Fruit fly (Drosophila melanogaster): ENCODE results near the gene Diedel3.

The Diedel3 gene

DNA sequence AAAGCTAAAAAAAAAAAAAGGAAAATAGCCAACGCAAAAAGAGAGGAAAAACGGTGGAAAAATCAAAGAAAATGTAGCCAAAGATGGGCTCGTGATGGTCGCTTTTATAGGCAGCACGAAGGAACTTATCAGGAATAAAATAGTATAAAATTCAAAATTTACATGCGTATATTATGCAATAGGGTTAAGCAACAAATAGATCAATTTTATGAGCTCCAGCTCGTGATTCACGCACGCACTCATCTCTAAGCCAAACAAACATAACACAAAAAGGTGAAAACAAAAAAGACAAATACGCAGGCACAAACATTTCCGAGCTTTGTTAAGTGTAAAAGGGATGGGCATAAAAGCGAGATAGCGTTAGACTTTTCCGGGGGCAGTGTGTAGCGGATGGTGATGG lies 41.4 kb upstream of the Diedel3 start (continued):
- TF ChIP-seq CG10631 (GFP tag; optimal IDR thresholded peaks at IDR 0.05) = peak; percentile 32
- no peak for TF ChIP-seq fd85E (GFP tag; optimal IDR thresholded peaks at IDR 0.05)
- peak; percentile 83 for TF ChIP-seq CG8119 (GFP tag; IDR thresholded peaks at IDR 0.05)
- no peak for TF ChIP-seq Hr38 (GFP tag; optimal IDR thresholded peaks at IDR 0.05)
- no peak for TF ChIP-seq fd59A (GFP tag; optimal IDR thresholded peaks at IDR 0.05)
- no peak for TF ChIP-seq Sox15 (GFP tag; optimal IDR thresholded peaks at IDR 0.05)
- no peak for TF ChIP-seq CG16779 (tag; optimal IDR thresholded peaks at IDR 0.05)
- TF ChIP-seq Met (GFP tag; optimal IDR thresholded peaks at IDR 0.05) = no peak
- no peak for TF ChIP-seq CG11762 (GFP tag; optimal IDR thresholded peaks at IDR 0.05; ENCODE audit: insufficient read depth)
- TF ChIP-seq CG6792 (GFP tag; optimal IDR thresholded peaks at IDR 0.05) = no peak
- peak; percentile 36; the same call in 1 of the 2 replicates for TF ChIP-seq Gug (GFP tag; IDR thresholded peaks at IDR 0.05)
- TF ChIP-seq acj6 (GFP tag; optimal IDR thresholded peaks at IDR 0.05) = no peak
- TF ChIP-seq Eip75B (GFP tag; optimal IDR thresholded peaks at IDR 0.05) = no peak
- peak; percentile 1 for TF ChIP-seq Hr39 (GFP tag; optimal IDR thresholded peaks at IDR 0.05)
- TF ChIP-seq Eip78C (GFP tag) = peak; percentile 75
- no peak for TF ChIP-seq CG11902 (GFP tag; optimal IDR thresholded peaks at IDR 0.05)

DNA sequence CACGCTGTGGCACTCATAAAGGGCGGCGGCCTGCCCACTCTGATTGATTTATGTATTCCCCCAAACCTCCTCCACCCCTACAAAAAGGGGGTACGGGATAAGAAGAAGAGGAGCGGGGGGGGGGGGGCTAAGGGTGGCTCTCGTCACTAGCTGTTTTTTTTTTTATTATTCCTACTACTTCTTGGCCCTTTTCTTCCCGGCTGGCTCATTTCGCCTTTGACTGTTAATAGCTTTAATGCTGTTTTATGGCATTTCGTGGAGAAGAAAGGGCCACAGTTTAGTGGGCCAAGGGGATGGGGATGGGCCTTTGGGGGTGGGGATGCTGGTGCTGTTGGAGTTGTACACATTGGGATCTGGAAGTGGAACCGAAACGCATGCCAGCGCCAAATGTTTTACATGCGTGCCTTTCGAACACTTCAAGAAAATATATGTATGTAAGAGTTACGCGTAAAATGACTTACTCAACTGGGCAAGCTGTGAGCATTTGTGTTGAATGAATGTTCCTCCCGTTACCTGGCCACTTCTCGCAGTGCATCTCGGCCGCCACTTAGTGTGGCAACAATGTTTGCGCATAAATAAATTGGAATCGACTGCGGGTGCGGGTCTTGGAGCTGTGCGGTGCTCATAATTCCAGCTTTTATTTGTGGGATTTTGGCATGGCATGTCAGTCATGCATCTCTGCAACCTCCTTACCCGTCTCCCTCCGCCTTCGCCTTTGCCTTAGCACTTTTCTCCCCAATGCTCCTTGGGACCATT lies 39.9 kb upstream of the Diedel3 start:
- TF ChIP-seq CG3032 (tag; optimal IDR thresholded peaks at IDR 0.05) (no peak), CG16779 (tag; optimal IDR thresholded peaks at IDR 0.05) (no peak), Met (GFP tag; optimal IDR thresholded peaks at IDR 0.05) (no peak), dsx (GFP tag; optimal IDR thresholded peaks at IDR 0.05; ENCODE audit: poor library complexity, severe bottlenecking) (peak; percentile 95), svp (GFP tag) (peak; percentile 30), Blimp-1 (GFP tag; optimal IDR thresholded peaks at IDR 0.05) (no peak), Eip78C (GFP tag) (peak; percentile 20), Lpt (GFP tag; optimal IDR thresholded peaks at IDR 0.05) (no peak), OdsH (GFP tag; optimal IDR thresholded peaks at IDR 0.05) (no peak)

- TF ChIP-seq CG11762 (GFP tag; optimal IDR thresholded peaks at IDR 0.05; ENCODE audit: insufficient read depth) (no peak), svp (GFP tag) (peak; percentile 71), CG9139 (GFP tag; optimal IDR thresholded peaks at IDR 0.05) (no peak), Ets21C (GFP tag; optimal IDR thresholded peaks at IDR 0.05) (no peak), CG8319 (GFP tag; optimal IDR thresholded peaks at IDR 0.05) (no peak), Ets96B (tag; optimal IDR thresholded peaks at IDR 0.05) (peak; percentile 21), Eip78C (GFP tag) (peak; percentile 46), salr (GFP tag; optimal IDR thresholded peaks at IDR 0.05) (no peak), Met (GFP tag; optimal IDR thresholded peaks at IDR 0.05) (peak; percentile 0), achi (GFP tag; optimal IDR thresholded peaks at IDR 0.05) (no peak), CG31627 (GFP tag; optimal IDR thresholded peaks at IDR 0.05) (no peak), Eip93F (GFP tag; optimal IDR thresholded peaks at IDR 0.05) (no peak), Blimp-1 (GFP tag; optimal IDR thresholded peaks at IDR 0.05) (no peak), CG10669 (GFP tag; optimal IDR thresholded peaks at IDR 0.05) (peak; percentile 15)
Observed at dm6 chrX:19014568-19014967, 35.7 kb upstream of the Diedel3 start.

DNA sequence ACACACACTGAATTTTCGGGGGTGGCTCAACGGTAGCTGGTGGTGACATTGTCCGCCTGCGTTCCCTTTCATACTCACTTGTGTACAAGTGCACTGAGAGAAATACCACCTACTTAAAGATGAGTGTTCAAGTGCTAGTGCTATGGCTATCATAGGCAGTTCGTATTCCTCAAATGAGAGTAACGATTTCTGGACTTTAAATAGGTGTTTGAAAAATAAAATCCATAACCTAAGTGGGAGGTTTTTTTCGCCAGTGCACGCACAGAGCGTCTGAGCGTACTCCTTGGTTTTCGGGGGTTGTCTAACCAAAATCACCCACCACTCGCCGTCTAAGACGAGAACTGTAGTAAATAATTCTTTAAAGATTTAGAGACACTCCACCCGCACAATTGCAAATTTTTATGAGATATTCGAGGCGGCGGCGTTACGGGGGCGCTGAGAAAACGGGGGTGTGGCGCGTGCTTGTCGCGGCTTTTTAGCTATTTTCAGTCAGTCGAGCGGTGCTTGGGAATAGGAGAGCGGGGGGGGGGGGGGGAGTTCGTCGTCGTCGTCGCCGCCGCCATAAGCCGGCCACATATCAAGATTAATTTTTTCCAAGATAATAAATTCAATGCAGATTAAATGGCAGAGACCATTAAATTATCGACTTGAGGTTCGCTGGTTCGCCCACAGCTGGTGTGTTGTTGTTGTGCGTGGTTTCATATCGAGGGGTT lies 32.0 kb upstream of the Diedel3 start:
- peak; percentile 3 for TF ChIP-seq spab (GFP tag; optimal IDR thresholded peaks at IDR 0.05)
- peak; percentile 66 for TF ChIP-seq Met (GFP tag; optimal IDR thresholded peaks at IDR 0.05)
- peak; percentile 70 for TF ChIP-seq Eip78C (GFP tag)
- TF ChIP-seq CG8632 (GFP tag; optimal IDR thresholded peaks at IDR 0.05) = peak; percentile 19
- TF ChIP-seq CG8319 (GFP tag; optimal IDR thresholded peaks at IDR 0.05) = peak; percentile 2
- no peak for TF ChIP-seq CG9139 (GFP tag; optimal IDR thresholded peaks at IDR 0.05)
- TF ChIP-seq CG6163 (GFP tag; IDR thresholded peaks at IDR 0.05) = peak; percentile 46; the same call in 1 of the 3 replicates
- no peak for TF ChIP-seq dsx (GFP tag; optimal IDR thresholded peaks at IDR 0.05; ENCODE audit: poor library complexity, severe bottlenecking)
- peak; percentile 45 for TF ChIP-seq Smox (GFP tag; optimal IDR thresholded peaks at IDR 0.05)
- TF ChIP-seq Sox15 (GFP tag; optimal IDR thresholded peaks at IDR 0.05) = no peak
- TF ChIP-seq OdsH (GFP tag; optimal IDR thresholded peaks at IDR 0.05) = peak; percentile 28
- TF ChIP-seq CG6276 (GFP tag; optimal IDR thresholded peaks at IDR 0.05) = no peak
- TF ChIP-seq Eip93F (GFP tag; optimal IDR thresholded peaks at IDR 0.05) = no peak
- TF ChIP-seq cyc (GFP tag; optimal IDR thresholded peaks at IDR 0.05) = peak; percentile 52
- peak; percentile 21 for TF ChIP-seq Ets96B (tag; optimal IDR thresholded peaks at IDR 0.05)
- peak; percentile 34 for TF ChIP-seq CG10669 (GFP tag; optimal IDR thresholded peaks at IDR 0.05)
- no peak for TF ChIP-seq Blimp-1 (GFP tag; optimal IDR thresholded peaks at IDR 0.05)
- peak; percentile 14 for TF ChIP-seq Ets21C (GFP tag; optimal IDR thresholded peaks at IDR 0.05)
- TF ChIP-seq esn (GFP tag; optimal IDR thresholded peaks at IDR 0.05) = peak; percentile 61
- no peak for TF ChIP-seq CG4318 (GFP tag; optimal IDR thresholded peaks at IDR 0.05)
- no peak for TF ChIP-seq net (GFP tag; optimal IDR thresholded peaks at IDR 0.05)
- peak; percentile 33 for TF ChIP-seq CG3919 (GFP tag; optimal IDR thresholded peaks at IDR 0.05)
- TF ChIP-seq CG11294 (GFP tag; IDR thresholded peaks at IDR 0.05) = no peak
